Worm (Caenorhabditis elegans) whole organism, mixed stage, embryonic: Measurements from ENCODE around the gene sel-1.

Source experiments
- bed-3 ChIP-seq: fragments of 200-800 bp; sonication (Bioruptor generic); optimal IDR thresholded peaks from 3 replicates; lab custom pipeline; 2018; ENCODE audit warnings: mild to moderate bottlenecking, missing genetic modification characterization, moderate library complexity, missing compliant biosample characterization
- blmp-1 ChIP-seq: fragments of 150-350 bp; optimal IDR thresholded peaks from 2 replicates; lab custom pipeline; 2014; ENCODE audit warnings: missing biosample characterization, missing genetic modification characterization
- ceh-39 ChIP-seq: fragments of 150-350 bp; optimal IDR thresholded peaks from 2 replicates; lab custom pipeline; 2014; ENCODE audit warnings: missing biosample characterization, missing genetic modification characterization
- ceh-43 ChIP-seq: fragments of 200-800 bp; sonication (Bioruptor generic); optimal IDR thresholded peaks from 2 replicates; lab custom pipeline; 2018; ENCODE audit warnings: mild to moderate bottlenecking, missing genetic modification characterization, moderate library complexity, missing compliant biosample characterization
- ceh-83 ChIP-seq: fragments of 200-800 bp; sonication (Bioruptor generic); optimal IDR thresholded peaks from 2 replicates; lab custom pipeline; 2018; ENCODE audit warnings: mild to moderate bottlenecking, missing genetic modification characterization, missing compliant biosample characterization
- ces-1 ChIP-seq: fragments of 150-350 bp; optimal IDR thresholded peaks from 2 replicates; lab custom pipeline; 2014; ENCODE audit warnings: missing biosample characterization, missing genetic modification reagents, missing genetic modification characterization
- drap-1 ChIP-seq: fragments of 200-800 bp; sonication (Bioruptor generic); optimal IDR thresholded peaks from 3 replicates; lab custom pipeline; 2018; ENCODE audit warnings: mild to moderate bottlenecking, missing genetic modification characterization, missing compliant biosample characterization
- elt-1 ChIP-seq: sonication (generic microtip); optimal IDR thresholded peaks from 2 replicates; lab custom pipeline; 2017; ENCODE audit warnings: missing genetic modification characterization, mild to moderate bottlenecking, missing compliant biosample characterization, antibody characterized with exemption, moderate library complexity, borderline replicate concordance; ENCODE audit not compliant: insufficient read depth
- flh-1 ChIP-seq: fragments of 200-800 bp; sonication (Bioruptor generic); optimal IDR thresholded peaks from 2 replicates; lab custom pipeline; 2018; ENCODE audit warnings: mild to moderate bottlenecking, missing genetic modification characterization, moderate library complexity, missing compliant biosample characterization
- ham-2 ChIP-seq: fragments of 200-800 bp; sonication (Bioruptor generic); optimal IDR thresholded peaks from 2 replicates; lab custom pipeline; 2018; ENCODE audit warnings: mild to moderate bottlenecking, missing genetic modification characterization, missing compliant biosample characterization
- hlh-1 ChIP-seq: fragments of 150-350 bp; optimal IDR thresholded peaks from 2 replicates; lab custom pipeline; 2014; ENCODE audit warnings: missing biosample characterization, missing genetic modification reagents, missing genetic modification characterization
- lin-13 ChIP-seq: fragments of 150-350 bp; optimal IDR thresholded peaks from 2 replicates; lab custom pipeline; 2014; ENCODE audit warnings: missing biosample characterization, missing genetic modification characterization
- lin-32 ChIP-seq: fragments of 200-800 bp; sonication (Bioruptor generic); optimal IDR thresholded peaks from 2 replicates; lab custom pipeline; 2018; ENCODE audit warnings: mild to moderate bottlenecking, missing genetic modification characterization, missing compliant biosample characterization
- lsy-2 ChIP-seq: fragments of 150-350 bp; optimal IDR thresholded peaks from 2 replicates; lab custom pipeline; 2014; ENCODE audit warnings: missing biosample characterization, missing genetic modification characterization
- mab-5 ChIP-seq: fragments of 150-350 bp; optimal IDR thresholded peaks from 2 replicates; lab custom pipeline; 2014; ENCODE audit warnings: missing biosample characterization, missing genetic modification characterization
- mep-1 ChIP-seq: fragments of 150-350 bp; optimal IDR thresholded peaks from 2 replicates; lab custom pipeline; 2017; ENCODE audit warnings: missing biosample characterization, missing genetic modification reagents, missing genetic modification characterization, inconsistent platforms
- mls-2 ChIP-seq: sonication (generic microtip); optimal IDR thresholded peaks from 2 replicates; lab custom pipeline; 2016; ENCODE audit warnings: mild to moderate bottlenecking, missing genetic modification characterization, moderate library complexity, missing compliant biosample characterization
- nhr-12 ChIP-seq: fragments of 150-350 bp; optimal IDR thresholded peaks from 2 replicates; lab custom pipeline; 2014; ENCODE audit warnings: missing biosample characterization, missing genetic modification characterization
- nhr-2 ChIP-seq: fragments of 150-350 bp; optimal IDR thresholded peaks from 2 replicates; lab custom pipeline; 2014; ENCODE audit warnings: missing biosample characterization, missing genetic modification characterization
- nhr-237 ChIP-seq: fragments of 150-350 bp; optimal IDR thresholded peaks from 2 replicates; lab custom pipeline; 2014; ENCODE audit warnings: missing biosample characterization, missing genetic modification characterization
- nhr-28 ChIP-seq: fragments of 150-350 bp; optimal IDR thresholded peaks from 2 replicates; lab custom pipeline; 2014; ENCODE audit warnings: missing biosample characterization, missing genetic modification characterization
- nhr-76 ChIP-seq: sonication (generic microtip); optimal IDR thresholded peaks from 2 replicates; lab custom pipeline; 2017; ENCODE audit warnings: missing biosample characterization, missing genetic modification characterization
- pha-4 ChIP-seq: fragments of 150-350 bp; optimal IDR thresholded peaks from 2 replicates; lab custom pipeline; 2018; ENCODE audit warnings: missing biosample characterization, missing genetic modification reagents, missing genetic modification characterization
- sem-2 ChIP-seq: fragments of 200-800 bp; sonication (Bioruptor generic); optimal IDR thresholded peaks from 2 replicates; lab custom pipeline; 2018; ENCODE audit warnings: mild to moderate bottlenecking, missing genetic modification characterization, missing compliant biosample characterization
- sptf-1 ChIP-seq: sonication (generic microtip); optimal IDR thresholded peaks from 2 replicates; lab custom pipeline; 2017; ENCODE audit warnings: mild to moderate bottlenecking, missing genetic modification characterization, moderate library complexity, missing compliant biosample characterization
- tbx-8 ChIP-seq: fragments of 200-800 bp; sonication (Bioruptor generic); optimal IDR thresholded peaks from 2 replicates; lab custom pipeline; 2018; ENCODE audit warnings: mild to moderate bottlenecking, missing genetic modification characterization, moderate library complexity, missing compliant biosample characterization
- unc-120 ChIP-seq: sonication (generic microtip); optimal IDR thresholded peaks from 2 replicates; lab custom pipeline; 2017; ENCODE audit warnings: missing genetic modification characterization, missing compliant biosample characterization; ENCODE audit not compliant: poor library complexity, severe bottlenecking
- unc-39 ChIP-seq: fragments of 150-350 bp; optimal IDR thresholded peaks from 2 replicates; lab custom pipeline; 2014; ENCODE audit warnings: missing biosample characterization, missing genetic modification characterization
- unc-62 ChIP-seq: fragments of 150-350 bp; optimal IDR thresholded peaks from 2 replicates; lab custom pipeline; 2014; ENCODE audit warnings: missing biosample characterization, missing genetic modification reagents, missing genetic modification characterization
- zip-8 ChIP-seq: fragments of 150-350 bp; optimal IDR thresholded peaks from 2 replicates; lab custom pipeline; 2014; ENCODE audit warnings: missing biosample characterization, missing genetic modification characterization
- ztf-11 ChIP-seq: fragments of 150-350 bp; optimal IDR thresholded peaks from 2 replicates; lab custom pipeline; 2014; ENCODE audit warnings: missing biosample characterization, missing genetic modification characterization

The sel-1 gene

DNA sequence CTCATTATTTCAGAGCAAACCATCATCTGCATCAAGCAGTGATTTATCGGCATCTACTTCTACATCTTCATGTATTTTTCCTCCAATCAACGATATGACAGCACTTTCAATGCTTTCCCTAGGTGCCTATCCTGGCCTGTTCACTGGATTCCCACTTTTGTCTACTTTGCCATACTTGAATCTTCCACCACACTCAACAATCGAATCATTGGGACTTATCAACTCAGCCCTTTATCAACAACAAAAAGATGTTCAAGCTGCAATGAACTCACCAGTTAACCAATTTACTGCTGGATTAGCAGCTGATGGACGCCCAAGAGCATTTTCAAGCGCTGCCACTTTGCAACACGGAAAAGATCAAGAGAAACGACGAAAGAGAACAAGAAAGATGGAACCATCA, 19.3 kb upstream of the sel-1 start:
- TF ChIP-seq sptf-1 (no peak), drap-1 (GFP tag; lab: Kevin White, UChicago) (no peak), bed-3 (GFP tag; lab: Kevin White, UChicago) (no peak), lsy-2 (no peak), unc-39 (no peak), unc-62 (no peak), nhr-12 (no peak), mab-5 (no peak), ham-2 (GFP tag; lab: Kevin White, UChicago) (no peak), unc-120 (tag; lab: Kevin White, UChicago) (no peak), ces-1 (GFP tag; lab: Kevin White, UChicago) (no peak), flh-1 (GFP tag; lab: Kevin White, UChicago) (no peak), tbx-8 (no peak)

DNA sequence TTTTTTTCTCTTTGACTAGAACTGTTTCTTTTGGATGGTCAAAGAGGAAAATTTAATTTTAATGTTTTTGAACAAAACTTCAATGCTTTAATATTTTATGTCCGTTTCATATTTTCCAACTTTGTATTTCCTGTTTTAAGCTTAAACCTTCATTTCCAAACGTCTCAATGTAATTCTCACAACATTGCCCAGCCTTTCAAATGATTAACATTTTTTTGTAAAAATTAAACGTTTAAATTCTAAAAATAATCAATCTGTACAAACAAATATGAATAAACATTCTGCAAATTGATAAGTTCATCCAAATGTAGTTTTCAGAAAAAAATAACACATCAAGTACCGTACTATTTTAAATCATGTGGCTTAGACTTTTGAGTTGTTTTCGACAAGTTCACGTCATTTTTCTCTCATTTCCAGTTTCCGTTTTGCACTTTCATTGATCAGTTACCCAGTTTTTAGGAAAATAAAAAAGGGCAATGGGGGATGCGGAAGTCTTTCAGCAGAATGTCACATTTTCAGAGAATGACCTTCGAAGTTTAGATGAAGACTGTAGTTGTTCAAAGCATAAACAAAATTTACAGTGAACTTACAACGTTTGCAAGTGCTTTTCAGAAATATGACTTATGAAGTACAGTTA, 17.7 kb upstream of the sel-1 start:
- no peak for TF ChIP-seq nhr-2 (tag; lab: Kevin White, UChicago)
- TF ChIP-seq drap-1 (GFP tag; lab: Kevin White, UChicago), result no peak
- TF ChIP-seq nhr-28 (tag; lab: Kevin White, UChicago), result no peak
- TF ChIP-seq ceh-43 (GFP tag; lab: Kevin White, UChicago), result no peak
- no peak for TF ChIP-seq unc-62
- no peak for TF ChIP-seq nhr-76
- TF ChIP-seq mab-5, result no peak
- no peak for TF ChIP-seq flh-1 (GFP tag; lab: Kevin White, UChicago)

DNA sequence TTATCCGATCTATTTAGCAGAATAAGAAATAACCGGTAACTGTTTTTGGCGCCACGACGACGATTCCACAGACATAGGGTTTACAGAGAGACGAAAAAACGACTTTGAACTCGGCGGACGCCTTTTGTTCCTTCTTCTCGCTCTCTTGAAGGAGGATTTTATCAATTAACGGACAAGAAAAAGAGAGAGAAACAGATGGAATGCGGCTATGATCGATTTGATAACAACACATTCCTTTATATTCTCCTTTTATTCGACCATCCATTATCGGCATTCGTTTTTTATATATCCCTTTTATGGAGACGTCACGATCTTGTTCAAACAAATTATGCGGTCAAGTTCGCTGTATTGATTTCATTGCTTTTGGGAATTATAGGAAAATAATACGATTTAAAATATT, 11.7 kb upstream of the sel-1 start:
- no peak for TF ChIP-seq tbx-8
- no peak for TF ChIP-seq hlh-1 (tag; lab: Kevin White, UChicago)
- TF ChIP-seq mab-5, result no peak
- TF ChIP-seq ceh-43 (GFP tag; lab: Kevin White, UChicago), result no peak
- no peak for TF ChIP-seq mep-1 (tag; lab: Kevin White, UChicago)
- no peak for TF ChIP-seq lin-32 (GFP tag; lab: Kevin White, UChicago)
- no peak for TF ChIP-seq nhr-12
- TF ChIP-seq mls-2 (tag; lab: Kevin White, UChicago), result no peak
- TF ChIP-seq ham-2 (GFP tag; lab: Kevin White, UChicago), result no peak
- no peak for TF ChIP-seq nhr-2 (tag; lab: Kevin White, UChicago)
- TF ChIP-seq sem-2, result no peak
- no peak for TF ChIP-seq blmp-1 (tag; lab: Kevin White, UChicago)
- no peak for TF ChIP-seq elt-1 (tag; lab: Kevin White, UChicago)

DNA sequence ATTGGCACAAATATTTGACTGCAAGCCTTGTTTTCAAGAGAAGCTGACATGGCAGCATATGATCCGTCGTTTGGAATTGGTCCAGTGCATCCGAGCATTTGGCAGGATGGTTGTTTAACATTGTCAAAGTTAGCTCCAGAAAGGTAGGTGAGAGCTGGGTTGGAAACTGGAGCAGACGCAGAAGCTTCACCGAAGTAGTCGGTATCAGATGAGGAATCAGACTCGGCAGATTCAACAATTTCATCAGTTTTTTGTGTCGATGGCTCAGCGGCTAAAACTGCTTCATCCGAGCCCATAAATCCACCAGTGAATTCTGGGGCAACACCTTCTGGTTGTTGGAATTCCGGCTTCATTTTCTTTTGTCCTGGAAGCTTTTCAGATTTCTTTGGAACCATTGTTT, 10.9 kb upstream of the sel-1 start:
- TF ChIP-seq lin-13 (tag; lab: Kevin White, UChicago), result no peak
- TF ChIP-seq unc-120 (tag; lab: Kevin White, UChicago), result no peak
- no peak for TF ChIP-seq ceh-43 (GFP tag; lab: Kevin White, UChicago)
- TF ChIP-seq blmp-1 (tag; lab: Kevin White, UChicago), result no peak
- TF ChIP-seq ham-2 (GFP tag; lab: Kevin White, UChicago), result no peak

DNA sequence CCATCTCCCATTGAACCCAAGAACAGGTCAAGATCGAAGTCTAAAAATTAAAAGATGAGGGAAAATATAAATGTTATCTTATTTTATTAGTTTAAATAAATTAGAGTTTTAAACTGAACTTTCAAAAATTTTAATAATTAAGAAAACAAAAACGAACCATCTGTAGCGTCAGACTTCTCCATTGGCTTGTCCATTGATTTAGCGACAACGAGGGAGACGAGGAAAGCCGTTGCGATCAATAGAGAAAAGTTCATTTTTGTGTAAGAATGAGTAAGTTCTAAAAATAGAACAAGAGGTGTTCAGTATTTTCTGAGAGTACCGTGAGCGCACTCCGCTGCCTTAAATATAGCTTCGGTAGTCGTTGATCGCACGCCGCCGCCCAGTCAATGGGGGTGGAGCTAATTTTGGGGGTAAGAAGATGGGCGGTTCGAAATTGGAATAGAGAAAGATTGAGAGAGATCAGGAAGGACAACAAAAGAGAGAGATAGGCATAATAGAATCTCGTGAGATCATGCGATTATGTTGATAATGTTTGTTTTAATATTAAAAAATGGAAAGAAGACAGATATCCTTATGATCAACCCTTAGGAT, 10.4 kb upstream of the sel-1 start, which contains the start of gene F45D3.3:
F45D3.3 (minus strand) TSS at position 350 of the 591 bp plus-strand sequence.
- TF ChIP-seq flh-1 (GFP tag; lab: Kevin White, UChicago) (no peak), hlh-1 (tag; lab: Kevin White, UChicago) (no peak), sptf-1 (no peak), sem-2 (no peak), nhr-2 (tag; lab: Kevin White, UChicago) (no peak), ces-1 (GFP tag; lab: Kevin White, UChicago) (no peak), mab-5 (no peak), ztf-11 (tag; lab: Kevin White, UChicago) (no peak), elt-1 (tag; lab: Kevin White, UChicago) (no peak), pha-4 (tag; lab: Kevin White, UChicago) (no peak), drap-1 (GFP tag; lab: Kevin White, UChicago) (no peak)

DNA sequence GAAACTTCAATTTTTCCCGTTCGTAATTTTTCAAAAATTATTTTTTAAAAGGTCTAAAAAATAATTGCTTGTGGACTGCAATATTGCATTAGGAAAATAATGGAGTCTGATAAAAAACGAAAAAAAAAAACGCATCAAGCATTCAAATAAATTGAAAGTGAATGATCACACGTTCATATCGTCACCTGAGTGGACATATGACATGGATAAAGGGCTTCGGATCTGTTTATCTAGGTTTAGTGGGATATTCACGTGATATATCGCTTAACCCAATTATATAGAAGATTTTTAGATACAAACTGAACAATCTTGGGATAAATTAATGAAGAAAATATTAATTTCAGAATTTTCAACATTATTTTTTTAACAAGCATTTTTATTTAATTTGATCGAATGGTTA, 9.8 kb upstream of the sel-1 start:
- no peak for TF ChIP-seq bed-3 (GFP tag; lab: Kevin White, UChicago)
- TF ChIP-seq lin-13 (tag; lab: Kevin White, UChicago), result no peak
- no peak for TF ChIP-seq ceh-43 (GFP tag; lab: Kevin White, UChicago)
- no peak for TF ChIP-seq zip-8 (tag; lab: Kevin White, UChicago)
- TF ChIP-seq ceh-39 (tag; lab: Kevin White, UChicago), result no peak
- no peak for TF ChIP-seq mep-1 (tag; lab: Kevin White, UChicago)
- no peak for TF ChIP-seq unc-62
- TF ChIP-seq sptf-1, result no peak
- TF ChIP-seq nhr-2 (tag; lab: Kevin White, UChicago), result no peak
- no peak for TF ChIP-seq nhr-76
- no peak for TF ChIP-seq unc-39
- no peak for TF ChIP-seq nhr-237
- TF ChIP-seq nhr-12, result no peak
- TF ChIP-seq sem-2, result no peak
- TF ChIP-seq ceh-83 (GFP tag; lab: Kevin White, UChicago), result no peak
- TF ChIP-seq drap-1 (GFP tag; lab: Kevin White, UChicago), result no peak
